In genomic region chrV:6323602-6324001, ce11 we compare ENCODE assay signal across 3 worm cellular contexts.
TF ChIP-seq lines count a peak whose summit lies in the region.

No protein-coding gene starts in this region.

TF ChIP-seq in whole organism, L1 larva, 84 proteins besides CTCF, POLR2A, EP300 and RAD21:
- TF ChIP-seq hpl-2 (GFP tag; optimal IDR thresholded peaks at IDR 0.05; lab: Kevin White, UChicago) (no peak), ets-5 (GFP tag; IDR thresholded peaks at IDR 0.05; lab: Robert Waterston, UW) (no peak), nhr-76 (tag; optimal IDR thresholded peaks at IDR 0.05; lab: Kevin White, UChicago) (no peak), C34B4.2 (tag; optimal IDR thresholded peaks at IDR 0.05; lab: Kevin White, UChicago) (no peak), snu-23 (GFP tag; optimal IDR thresholded peaks at IDR 0.05; lab: Kevin White, UChicago) (no peak), sox-4 (tag; optimal IDR thresholded peaks at IDR 0.05; lab: Kevin White, UChicago) (no peak), efl-1 (optimal IDR thresholded peaks at IDR 0.05; lab: Kevin White, UChicago) (no peak), efl-1 (GFP tag; optimal IDR thresholded peaks at IDR 0.05 in 1 of 2; lab: Kevin White, UChicago) (peak in 1 of 2 experiments; percentile 52), unc-98 (GFP tag; IDR thresholded peaks at IDR 0.05; lab: Robert Waterston, UW) (no peak), unc-86 (tag; optimal IDR thresholded peaks at IDR 0.05; lab: Kevin White, UChicago) (no peak), pax-3 (tag; optimal IDR thresholded peaks at IDR 0.05; lab: Kevin White, UChicago) (no peak), dsc-1 (tag; optimal IDR thresholded peaks at IDR 0.05; lab: Kevin White, UChicago) (no peak), blmp-1 (tag; optimal IDR thresholded peaks at IDR 0.05; lab: Kevin White, UChicago) (peak; percentile 24), xbp-1 (tag; optimal IDR thresholded peaks at IDR 0.05; lab: Kevin White, UChicago) (no peak), unc-62 (GFP tag; optimal IDR thresholded peaks at IDR 0.05; lab: Kevin White, UChicago) (no peak), lin-15B (tag; optimal IDR thresholded peaks at IDR 0.05; lab: Kevin White, UChicago) (no peak), skn-1 (tag; optimal IDR thresholded peaks at IDR 0.05; lab: Kevin White, UChicago) (no peak), zag-1 (tag; optimal IDR thresholded peaks at IDR 0.05; lab: Kevin White, UChicago) (no peak)

TF ChIP-seq in whole organism, L4 larva, 104 proteins besides CTCF, POLR2A, EP300 and RAD21:
- 0 out of 2 replicates have a peak, but pooled peaks have one; percentile 55 for TF ChIP-seq zfp-3 (GFP tag; conservative IDR thresholded peaks at IDR 0.05; lab: Robert Waterston, UW)
- no peak for TF ChIP-seq F37D6.2 (tag; optimal IDR thresholded peaks at IDR 0.05; lab: Kevin White, UChicago)

TF ChIP-seq in whole organism, young adult, 124 proteins besides CTCF, POLR2A, EP300 and RAD21:
- 0 out of 2 replicates have a peak, but pooled peaks have one; percentile 71 for TF ChIP-seq madf-3 (GFP tag; IDR thresholded peaks at IDR 0.05; lab: Robert Waterston, UW)
- no peak for TF ChIP-seq F55B11.4 (tag; optimal IDR thresholded peaks at IDR 0.05; lab: Kevin White, UChicago; ENCODE audit: borderline replicate concordance, insufficient read depth)
- 0 out of 2 replicates have a peak, but pooled peaks have one; percentile 9 for TF ChIP-seq Y56A3A.18 (GFP tag; IDR thresholded peaks at IDR 0.05; lab: Robert Waterston, UW)
- TF ChIP-seq ztf-6 (GFP tag; IDR thresholded peaks at IDR 0.05; lab: Robert Waterston, UW), result no peak
- 0 out of 2 replicates have a peak, but pooled peaks have one; percentile 38 for TF ChIP-seq nfyb-1 (GFP tag; IDR thresholded peaks at IDR 0.05; lab: Robert Waterston, UW)
